Worm (Caenorhabditis elegans) whole organism, young adult: ENCODE results near the gene R01E6.7.

Experiments
- B0035.1 ChIP-seq: sonication (generic microtip); optimal IDR thresholded peaks from 2 replicates; lab custom pipeline; 2016; ENCODE audit warnings: missing genetic modification characterization, mild to moderate bottlenecking, missing compliant biosample characterization, missing genotype, missing genetic modification reagents
- B0336.3 ChIP-seq: fragments of 200-800 bp; sonication (Bioruptor generic); IDR thresholded peaks from 2 replicates; pipeline ENCODE4 v1.3.6; 2022; ENCODE audit warnings: missing genetic modification characterization, missing compliant biosample characterization
- C17E4.6 ChIP-seq: fragments of 200-800 bp; sonication (Bioruptor generic); IDR thresholded peaks from 2 replicates; pipeline ENCODE4 v1.3.6; 2022; ENCODE audit warnings: missing genetic modification reagents, missing genetic modification characterization, missing compliant biosample characterization
- F10E7.11 ChIP-seq: sonication (generic microtip); optimal IDR thresholded peaks from 2 replicates; lab custom pipeline; 2017; ENCODE audit warnings: mild to moderate bottlenecking, missing genetic modification characterization, moderate library complexity, missing compliant biosample characterization
- F23B12.7 ChIP-seq: sonication (generic microtip); optimal IDR thresholded peaks from 2 replicates; lab custom pipeline; 2017; ENCODE audit warnings: missing genetic modification characterization, mild to moderate bottlenecking, missing compliant biosample characterization, antibody characterized with exemption, moderate library complexity; ENCODE audit not compliant: insufficient read depth
- F33H1.4 ChIP-seq: fragments of 200-800 bp; sonication (Bioruptor generic); IDR thresholded peaks from 2 replicates; pipeline ENCODE4 v1.3.6; 2022; ENCODE audit warnings: missing genetic modification reagents, missing genetic modification characterization, missing compliant biosample characterization
- F39B2.1 ChIP-seq: fragments of 200-800 bp; sonication (Bioruptor generic); IDR thresholded peaks from 2 replicates; pipeline ENCODE4 v1.3.6; 2022; ENCODE audit warnings: missing genetic modification reagents, missing genetic modification characterization, missing compliant biosample characterization
- F52B5.7 ChIP-seq: sonication (generic microtip); optimal IDR thresholded peaks from 2 replicates; lab custom pipeline; 2016; ENCODE audit warnings: mild to moderate bottlenecking, missing genetic modification characterization, missing compliant biosample characterization
- F57C9.4 ChIP-seq: sonication (generic microtip); optimal IDR thresholded peaks from 2 replicates; lab custom pipeline; 2017; ENCODE audit warnings: mild to moderate bottlenecking, missing genetic modification characterization, missing compliant biosample characterization
- K11D2.4 ChIP-seq: fragments of 200-800 bp; sonication (Bioruptor generic); IDR thresholded peaks from 2 replicates; pipeline ENCODE4 v1.3.6; 2022; ENCODE audit warnings: missing genetic modification reagents, missing genetic modification characterization, missing compliant biosample characterization
- K12H6.12 ChIP-seq: fragments of 200-800 bp; sonication (Bioruptor generic); optimal IDR thresholded peaks from 2 replicates; lab custom pipeline; 2018; ENCODE audit warnings: mild to moderate bottlenecking, missing genetic modification characterization, missing compliant biosample characterization
- T26A5.8 ChIP-seq: sonication (generic microtip); optimal IDR thresholded peaks from 2 replicates; lab custom pipeline; 2016; ENCODE audit warnings: missing genetic modification characterization, missing compliant biosample characterization
- Y53G8AR.9 ChIP-seq: fragments of 200-800 bp; sonication (Bioruptor generic); conservative IDR thresholded peaks from 2 replicates; pipeline ENCODE4 v1.3.6; 2022; ENCODE audit warnings: missing genetic modification reagents, missing genetic modification characterization, missing compliant biosample characterization
- Y79H2A.3 ChIP-seq: fragments of 200-800 bp; sonication (Bioruptor generic); conservative IDR thresholded peaks from 2 replicates; pipeline ENCODE4 v1.3.6; 2022; ENCODE audit warnings: missing genetic modification reagents, missing genetic modification characterization, missing compliant biosample characterization
- attf-3 ChIP-seq: fragments of 200-800 bp; sonication (Bioruptor generic); conservative IDR thresholded peaks from 2 replicates; pipeline ENCODE4 v1.3.6; 2022; ENCODE audit warnings: missing genetic modification reagents, missing genetic modification characterization, missing compliant biosample characterization
- attf-5 ChIP-seq: fragments of 200-800 bp; sonication (Bioruptor generic); optimal IDR thresholded peaks from 2 replicates; lab custom pipeline; 2018; ENCODE audit warnings: mild to moderate bottlenecking, missing genetic modification characterization, missing compliant biosample characterization
- ccch-3 ChIP-seq: fragments of 200-800 bp; sonication (Bioruptor generic); optimal IDR thresholded peaks from 2 replicates; lab custom pipeline; 2018; ENCODE audit warnings: mild to moderate bottlenecking, missing genetic modification characterization, missing compliant biosample characterization
- ceh-27 ChIP-seq: fragments of 200-800 bp; sonication (Bioruptor generic); optimal IDR thresholded peaks from 2 replicates; lab custom pipeline; 2018; ENCODE audit warnings: mild to moderate bottlenecking, missing genetic modification characterization, moderate library complexity, missing compliant biosample characterization
- ceh-58 ChIP-seq: fragments of 200-800 bp; sonication (Bioruptor generic); IDR thresholded peaks from 2 replicates; pipeline ENCODE4 v1.3.6; 2022; ENCODE audit warnings: missing genetic modification characterization, missing compliant biosample characterization
- ceh-91 ChIP-seq: fragments of 200-800 bp; sonication (Bioruptor generic); IDR thresholded peaks from 2 replicates; pipeline ENCODE4 v1.3.6; 2022; ENCODE audit warnings: missing genetic modification reagents, missing genetic modification characterization, missing compliant biosample characterization
- die-1 ChIP-seq: sonication (generic microtip); optimal IDR thresholded peaks from 2 replicates; lab custom pipeline; 2016; ENCODE audit warnings: missing genotype, mild to moderate bottlenecking, missing genetic modification characterization, missing compliant biosample characterization
- dox-1 ChIP-seq: fragments of 200-800 bp; sonication (Bioruptor generic); IDR thresholded peaks from 2 replicates; pipeline ENCODE4 v1.3.6; 2022; ENCODE audit warnings: missing genetic modification reagents, missing genetic modification characterization, missing compliant biosample characterization
- efl-1 ChIP-seq: fragments of 150-350 bp; optimal IDR thresholded peaks from 2 replicates; lab custom pipeline; 2014; ENCODE audit warnings: missing biosample characterization, missing genetic modification reagents, missing genetic modification characterization
- ekl-4 ChIP-seq: fragments of 200-800 bp; sonication (Bioruptor generic); IDR thresholded peaks from 2 replicates; pipeline ENCODE4 v1.3.6; 2022; ENCODE audit warnings: missing genetic modification reagents, missing genetic modification characterization, missing compliant biosample characterization
- gei-17 ChIP-seq: fragments of 200-800 bp; sonication (Bioruptor generic); optimal IDR thresholded peaks from 2 replicates; lab custom pipeline; 2018; ENCODE audit warnings: mild to moderate bottlenecking, missing genetic modification characterization, missing compliant biosample characterization
- hlh-12 ChIP-seq: sonication (generic microtip); optimal IDR thresholded peaks from 2 replicates; lab custom pipeline; 2016; ENCODE audit warnings: missing genetic modification characterization, missing compliant biosample characterization
- hlh-26 ChIP-seq: fragments of 200-800 bp; sonication (Bioruptor generic); conservative IDR thresholded peaks from 2 replicates; pipeline ENCODE4 v1.3.6; 2022; ENCODE audit warnings: missing genetic modification reagents, missing genetic modification characterization, missing compliant biosample characterization
- hrde-1 ChIP-seq: sonication (generic microtip); optimal IDR thresholded peaks from 2 replicates; lab custom pipeline; 2016; ENCODE audit warnings: missing genetic modification characterization, mild to moderate bottlenecking, missing compliant biosample characterization, moderate library complexity, missing genotype, missing genetic modification reagents, borderline replicate concordance
- hsf-1 ChIP-seq: fragments of 200-800 bp; sonication (Bioruptor generic); IDR thresholded peaks from 2 replicates; pipeline ENCODE4 v1.3.6; 2022; ENCODE audit warnings: missing genetic modification reagents, missing genetic modification characterization, missing compliant biosample characterization
- lag-1 ChIP-seq: fragments of 200-800 bp; sonication (Bioruptor generic); IDR thresholded peaks from 2 replicates; pipeline ENCODE4 v1.3.6; 2022; ENCODE audit warnings: missing genetic modification reagents, missing genetic modification characterization, missing compliant biosample characterization
- lin-26 ChIP-seq: fragments of 200-800 bp; sonication (Bioruptor generic); IDR thresholded peaks from 2 replicates; pipeline ENCODE4 v1.3.6; 2022; ENCODE audit warnings: missing genetic modification reagents, missing genetic modification characterization, missing compliant biosample characterization
- lsl-1 ChIP-seq: fragments of 200-800 bp; sonication (Bioruptor generic); optimal IDR thresholded peaks from 2 replicates; lab custom pipeline; 2018; ENCODE audit warnings: mild to moderate bottlenecking, missing genetic modification characterization, moderate library complexity, missing compliant biosample characterization
- lsy-27 ChIP-seq: sonication (generic microtip); optimal IDR thresholded peaks from 2 replicates; lab custom pipeline; 2017; ENCODE audit warnings: missing genetic modification characterization, mild to moderate bottlenecking, missing compliant biosample characterization, antibody characterized with exemption, missing genotype, borderline replicate concordance; ENCODE audit not compliant: insufficient read depth
- mxl-1 ChIP-seq: sonication (generic microtip); optimal IDR thresholded peaks from 2 replicates; lab custom pipeline; 2016; ENCODE audit warnings: missing genetic modification characterization, missing compliant biosample characterization
- nfya-2 ChIP-seq: fragments of 200-800 bp; sonication (Bioruptor generic); IDR thresholded peaks from 2 replicates; pipeline ENCODE4 v1.3.6; 2022; ENCODE audit warnings: missing genetic modification reagents, missing genetic modification characterization, missing compliant biosample characterization
- nhr-120 ChIP-seq: fragments of 200-800 bp; sonication (Bioruptor generic); IDR thresholded peaks from 2 replicates; pipeline ENCODE4 v1.3.6; 2022; ENCODE audit warnings: missing genetic modification characterization, missing compliant biosample characterization
- nhr-27 ChIP-seq: fragments of 200-800 bp; sonication (Bioruptor generic); optimal IDR thresholded peaks from 2 replicates; lab custom pipeline; 2018; ENCODE audit warnings: mild to moderate bottlenecking, missing genetic modification characterization, moderate library complexity, missing compliant biosample characterization
- rcor-1 ChIP-seq: fragments of 200-800 bp; sonication (Bioruptor generic); IDR thresholded peaks from 2 replicates; pipeline ENCODE4 v1.3.6; 2022; ENCODE audit warnings: missing genetic modification reagents, missing genetic modification characterization, missing compliant biosample characterization
- rec-8 ChIP-seq, 2 experiments: sonication (generic microtip); optimal IDR thresholded peaks; 2 replicates each; lab custom pipeline; 2016; ENCODE audit warnings: mild to moderate bottlenecking in 2 of 2, missing genetic modification characterization in 2 of 2, missing genetic modification reagents in 2 of 2, missing genotype in 2 of 2, missing biosample characterization in 1 of 2, missing compliant biosample characterization in 1 of 2, moderate library complexity in 1 of 2
- snpc-4 ChIP-seq, 5 experiments: fragments of 150-350 bp in 1 of 5; sonication (generic microtip) in 4 of 5; optimal IDR thresholded peaks; 2 replicates each; lab custom pipeline; 2014 to 2018; ENCODE audit warnings: missing genetic modification characterization in 5 of 5, missing biosample characterization in 3 of 5, antibody characterized with exemption in 2 of 5, mild to moderate bottlenecking in 2 of 5, missing compliant biosample characterization in 2 of 5, missing genotype in 2 of 5, moderate library complexity in 2 of 5, missing genetic modification reagents in 1 of 5
- tbp1 ChIP-seq: fragments of 200-800 bp; sonication (Bioruptor generic); optimal IDR thresholded peaks from 2 replicates; lab custom pipeline; 2018; ENCODE audit warnings: mild to moderate bottlenecking, missing genetic modification characterization, missing compliant biosample characterization
- zim-3 ChIP-seq: sonication (generic microtip); optimal IDR thresholded peaks from 2 replicates; lab custom pipeline; 2017; ENCODE audit warnings: mild to moderate bottlenecking, missing genetic modification characterization, moderate library complexity, missing compliant biosample characterization
- ztf-18 ChIP-seq: sonication (generic microtip); optimal IDR thresholded peaks from 2 replicates; lab custom pipeline; 2016; ENCODE audit warnings: missing genotype, mild to moderate bottlenecking, missing genetic modification characterization, missing compliant biosample characterization
- ztf-25 ChIP-seq: fragments of 200-800 bp; sonication (Bioruptor generic); IDR thresholded peaks from 2 replicates; pipeline ENCODE4 v1.3.6; 2022; ENCODE audit warnings: missing genetic modification reagents, missing genetic modification characterization, missing compliant biosample characterization
- ztf-6 ChIP-seq: fragments of 200-800 bp; sonication (Bioruptor generic); IDR thresholded peaks from 2 replicates; pipeline ENCODE4 v1.3.6; 2022; ENCODE audit warnings: missing genetic modification reagents, missing genetic modification characterization, missing compliant biosample characterization

The R01E6.7 gene

ce11 chrX:13525094-13525493, 44.7 kb downstream of the R01E6.7 start:
- TF ChIP-seq attf-3 (GFP tag; lab: Robert Waterston, UW) (no peak), ztf-25 (GFP tag; lab: Robert Waterston, UW) (no peak), nhr-120 (GFP tag; lab: Robert Waterston, UW) (no peak), F57C9.4 (tag; lab: Kevin White, UChicago) (no peak), ceh-91 (no peak), lsl-1 (GFP tag; lab: Kevin White, UChicago) (no peak), F33H1.4 (GFP tag; lab: Robert Waterston, UW) (no peak), Y79H2A.3 (GFP tag; lab: Robert Waterston, UW) (no peak), B0035.1 (tag; lab: Kevin White, UChicago) (no peak), F52B5.7 (tag; lab: Kevin White, UChicago) (no peak), F23B12.7 (tag; lab: Kevin White, UChicago) (no peak), ccch-3 (GFP tag; lab: Kevin White, UChicago) (no peak), lin-26 (GFP tag; lab: Robert Waterston, UW) (no peak), dox-1 (GFP tag; lab: Robert Waterston, UW) (no peak), rcor-1 (GFP tag; lab: Robert Waterston, UW) (no peak), K12H6.12 (no peak), F39B2.1 (GFP tag; lab: Robert Waterston, UW) (no peak), ekl-4 (no peak)

- no peak for TF ChIP-seq attf-5 (GFP tag; lab: Kevin White, UChicago)
- TF ChIP-seq lag-1, result no peak
- TF ChIP-seq lsy-27 (tag; lab: Kevin White, UChicago), result no peak
- TF ChIP-seq efl-1 (GFP tag; lab: Kevin White, UChicago), result no peak
- TF ChIP-seq ceh-91, result no peak
- no peak for TF ChIP-seq ceh-27 (GFP tag; lab: Kevin White, UChicago)
- TF ChIP-seq K11D2.4 (GFP tag; lab: Robert Waterston, UW), result no peak
- no peak for TF ChIP-seq snpc-4 (GFP tag; optimal IDR thresholded peaks at IDR 0.05; lab: Kevin White, UChicago)
- TF ChIP-seq snpc-4 (tag; optimal IDR thresholded peaks at IDR 0.05; lab: Kevin White, UChicago), result peak in 1 of 4 experiments; percentile 14
- no peak for TF ChIP-seq hlh-26 (GFP tag; lab: Robert Waterston, UW)
- TF ChIP-seq F33H1.4 (GFP tag; lab: Robert Waterston, UW), result no peak
- peak; percentile 40 for TF ChIP-seq K12H6.12
- TF ChIP-seq B0336.3 (GFP tag; lab: Robert Waterston, UW), result no peak; the same call in 1 of the 2 replicates
- no peak for TF ChIP-seq mxl-1 (tag; lab: Kevin White, UChicago)
- TF ChIP-seq die-1 (tag; lab: Kevin White, UChicago), result no peak
- no peak for TF ChIP-seq ceh-58 (GFP tag; lab: Robert Waterston, UW)
- no peak for TF ChIP-seq F57C9.4 (tag; lab: Kevin White, UChicago)
- no peak for TF ChIP-seq gei-17 (GFP tag; lab: Kevin White, UChicago)
- no peak for TF ChIP-seq tbp1 (GFP tag; lab: Kevin White, UChicago)
- no peak for TF ChIP-seq nhr-27 (tag; lab: Kevin White, UChicago)
- TF ChIP-seq hlh-12, result no peak
- no peak for TF ChIP-seq rec-8 (tag; optimal IDR thresholded peaks at IDR 0.05; lab: Kevin White, UChicago)
- no peak for TF ChIP-seq hsf-1
- TF ChIP-seq nfya-2 (GFP tag; lab: Robert Waterston, UW), result no peak
- no peak for TF ChIP-seq ztf-18
- no peak for TF ChIP-seq zim-3 (tag; lab: Kevin White, UChicago)
- TF ChIP-seq F10E7.11 (tag; lab: Kevin White, UChicago), result no peak
- no peak for TF ChIP-seq C17E4.6 (GFP tag; lab: Robert Waterston, UW)
- no peak for TF ChIP-seq Y53G8AR.9 (GFP tag; lab: Robert Waterston, UW)
- no peak for TF ChIP-seq ztf-6 (GFP tag; lab: Robert Waterston, UW)
- TF ChIP-seq T26A5.8 (tag; lab: Kevin White, UChicago), result no peak
- no peak for TF ChIP-seq hrde-1 (tag; lab: Kevin White, UChicago)
Measured at ce11 chrX:13518861-13519713, 50.7 kb downstream of the R01E6.7 start, which contains the start of the genes cdk-4 and F18H3.1. cdk-4 (minus strand) TSS chrX:13518911. F18H3.1 (plus strand) TSS chrX:13519663.
